Fruit fly (Drosophila melanogaster) whole organism, embryonic: ENCODE measurements around the gene Peritrophin-15a.

Experiments
- Adf1 ChIP-seq: fragments of 200-800 bp; sonication (Bioruptor generic); IDR thresholded peaks from 2 replicates; pipeline ENCODE4 v1.3.6; 2022; ENCODE audit warnings: missing biosample characterization, missing genetic modification characterization
- Aef1 ChIP-seq: fragments of 200-800 bp; sonication (Bioruptor generic); IDR thresholded peaks from 3 replicates; pipeline ENCODE4 v1.3.6; 2022; ENCODE audit warnings: missing biosample characterization, missing genetic modification characterization
- B-H1 ChIP-seq: fragments of 200-800 bp; sonication (Bioruptor generic); IDR thresholded peaks from 3 replicates; pipeline ENCODE4 v1.3.6; 2022; ENCODE audit warnings: missing biosample characterization, missing genetic modification characterization
- Bdp1 ChIP-seq: fragments of 200-800 bp; sonication (Bioruptor generic); optimal IDR thresholded peaks from 3 replicates; lab custom pipeline; 2016; ENCODE audit warnings: missing biosample characterization, missing genetic modification characterization
- CG1024 ChIP-seq: fragments of 200-800 bp; sonication (Bioruptor generic); IDR thresholded peaks from 2 replicates; pipeline ENCODE4 v1.3.6; 2022; ENCODE audit warnings: missing biosample characterization, missing genetic modification characterization
- CG10462 ChIP-seq: fragments of 200-800 bp; sonication (Bioruptor generic); optimal IDR thresholded peaks from 2 replicates; lab custom pipeline; 2016; ENCODE audit warnings: missing biosample characterization, missing genetic modification characterization
- CG10654 ChIP-seq: fragments of 200-800 bp; sonication (Bioruptor generic); optimal IDR thresholded peaks from 2 replicates; lab custom pipeline; 2016; ENCODE audit warnings: missing biosample characterization, missing genetic modification characterization
- CG11504 ChIP-seq: fragments of 200-800 bp; sonication (Bioruptor generic); optimal IDR thresholded peaks from 3 replicates; lab custom pipeline; 2019; ENCODE audit warnings: missing biosample characterization, mild to moderate bottlenecking, missing genetic modification characterization, moderate library complexity
- CG11696 ChIP-seq: fragments of 200-800 bp; sonication (Bioruptor generic); IDR thresholded peaks from 2 replicates; pipeline ENCODE4 v1.3.6; 2022; ENCODE audit warnings: missing biosample characterization, missing genetic modification characterization
- CG14965 ChIP-seq: fragments of 200-800 bp; sonication (Bioruptor generic); optimal IDR thresholded peaks from 2 replicates; lab custom pipeline; 2016; ENCODE audit warnings: missing biosample characterization, missing genetic modification characterization, borderline replicate concordance
- CG15011 ChIP-seq: fragments of 200-800 bp; sonication (Bioruptor generic); optimal IDR thresholded peaks from 3 replicates; lab custom pipeline; 2018; ENCODE audit warnings: missing biosample characterization, mild to moderate bottlenecking, missing genetic modification characterization
- CG15696 ChIP-seq: fragments of 200-800 bp; sonication (Bioruptor generic); optimal IDR thresholded peaks from 2 replicates; lab custom pipeline; 2019; ENCODE audit warnings: missing biosample characterization, mild to moderate bottlenecking, missing genetic modification characterization, moderate library complexity
- CG1603 ChIP-seq: fragments of 200-800 bp; sonication (Bioruptor generic); optimal IDR thresholded peaks from 2 replicates; lab custom pipeline; 2019; ENCODE audit warnings: missing biosample characterization, mild to moderate bottlenecking, missing genetic modification characterization, moderate library complexity
- CG17802 ChIP-seq: fragments of 200-800 bp; sonication (Bioruptor generic); optimal IDR thresholded peaks from 2 replicates; lab custom pipeline; 2018; ENCODE audit warnings: missing biosample characterization, mild to moderate bottlenecking, missing genetic modification characterization, moderate library complexity
- CG2129 ChIP-seq: fragments of 200-800 bp; sonication (Bioruptor generic); IDR thresholded peaks from 2 replicates; pipeline ENCODE4 v1.3.6; 2022; ENCODE audit warnings: missing biosample characterization, missing genetic modification characterization; ENCODE audit not compliant: partially characterized antibody
- CG30020 ChIP-seq: fragments of 200-800 bp; optimal IDR thresholded peaks from 2 replicates; lab custom pipeline; 2019; ENCODE audit warnings: missing biosample characterization, mild to moderate bottlenecking, missing genetic modification characterization, moderate library complexity
- CG4424 ChIP-seq: fragments of 200-800 bp; sonication (Bioruptor generic); optimal IDR thresholded peaks from 3 replicates; lab custom pipeline; 2016; ENCODE audit warnings: missing biosample characterization, missing genetic modification characterization
- CG6654 ChIP-seq: fragments of 200-800 bp; sonication (Bioruptor generic); optimal IDR thresholded peaks from 2 replicates; lab custom pipeline; 2017; ENCODE audit warnings: missing biosample characterization, mild to moderate bottlenecking, missing genetic modification characterization
- CG6854 ChIP-seq: fragments of 200-800 bp; sonication (Bioruptor generic); optimal IDR thresholded peaks from 3 replicates; lab custom pipeline; 2017; ENCODE audit warnings: missing biosample characterization, mild to moderate bottlenecking, missing genetic modification characterization
- CG8388 ChIP-seq: fragments of 200-800 bp; sonication (Bioruptor generic); optimal IDR thresholded peaks from 2 replicates; lab custom pipeline; 2019; ENCODE audit warnings: missing biosample characterization, mild to moderate bottlenecking, missing genetic modification characterization, moderate library complexity
- CG9215 ChIP-seq: fragments of 200-800 bp; sonication (Bioruptor generic); IDR thresholded peaks from 2 replicates; pipeline ENCODE4 v1.3.6; 2022; ENCODE audit warnings: missing biosample characterization, missing genetic modification characterization
- Eip74EF ChIP-seq, 2 experiments: fragments of 200-800 bp in 1 of 2; fragments of >200 bp in 1 of 2; sonication (Bioruptor generic) in 1 of 2; optimal IDR thresholded peaks; 2 replicates each; lab custom pipeline; 2017 to 2019; ENCODE audit warnings: missing biosample characterization in 2 of 2, missing genetic modification characterization in 2 of 2, mild to moderate bottlenecking in 1 of 2, moderate library complexity in 1 of 2
- Fer2 ChIP-seq: fragments of 200-800 bp; sonication (Bioruptor generic); optimal IDR thresholded peaks from 2 replicates; lab custom pipeline; 2018; ENCODE audit warnings: missing biosample characterization, mild to moderate bottlenecking, missing genetic modification characterization, moderate library complexity
- Gsc ChIP-seq: fragments of 200-800 bp; sonication (Bioruptor generic); IDR thresholded peaks from 2 replicates; pipeline ENCODE4 v1.3.6; 2022; ENCODE audit warnings: missing biosample characterization, missing genetic modification characterization
- HHEX ChIP-seq: fragments of 200-800 bp; sonication (Bioruptor generic); optimal IDR thresholded peaks from 3 replicates; lab custom pipeline; 2017; ENCODE audit warnings: missing biosample characterization, mild to moderate bottlenecking, missing genetic modification characterization, missing genetic modification reagents
- HLH4C ChIP-seq: fragments of 200-800 bp; sonication (Bioruptor generic); IDR thresholded peaks from 3 replicates; pipeline ENCODE4 v1.3.6; 2022; ENCODE audit warnings: missing biosample characterization, missing genetic modification characterization; ENCODE audit not compliant: partially characterized antibody
- HmgZ ChIP-seq: fragments of 200-800 bp; sonication (Bioruptor generic); optimal IDR thresholded peaks from 2 replicates; lab custom pipeline; 2018; ENCODE audit warnings: missing biosample characterization, mild to moderate bottlenecking, missing genetic modification characterization
- Hr39 ChIP-seq: fragments of >200 bp; optimal IDR thresholded peaks from 2 replicates; lab custom pipeline; 2017
- Lhr ChIP-seq: fragments of 200-800 bp; sonication (Bioruptor generic); optimal IDR thresholded peaks from 3 replicates; lab custom pipeline; 2017; ENCODE audit warnings: mild to moderate bottlenecking, missing biosample characterization, missing genetic modification reagents, missing genetic modification characterization
- Tbp ChIP-seq: fragments of >200 bp; optimal IDR thresholded peaks from 2 replicates; lab custom pipeline; 2018; ENCODE audit warnings: missing biosample characterization, missing genetic modification characterization
- ab ChIP-seq: fragments of 200-800 bp; sonication (Bioruptor generic); optimal IDR thresholded peaks from 2 replicates; lab custom pipeline; 2016; ENCODE audit warnings: missing biosample characterization, missing genetic modification characterization
- cad ChIP-seq: fragments of >200 bp; optimal IDR thresholded peaks from 2 replicates; lab custom pipeline; 2017; ENCODE audit warnings: missing biosample characterization, missing genetic modification characterization
- dm ChIP-seq: fragments of 200-800 bp; sonication (Bioruptor generic); optimal IDR thresholded peaks from 3 replicates; lab custom pipeline; 2016; ENCODE audit warnings: missing biosample characterization, missing genetic modification characterization
- exex ChIP-seq: fragments of 200-800 bp; sonication (Bioruptor generic); optimal IDR thresholded peaks from 4 replicates; lab custom pipeline; 2018; ENCODE audit warnings: missing biosample characterization, mild to moderate bottlenecking, missing genetic modification characterization, moderate library complexity
- fd102C ChIP-seq: fragments of 200-800 bp; sonication (Bioruptor generic); optimal IDR thresholded peaks from 2 replicates; lab custom pipeline; 2018; ENCODE audit warnings: missing biosample characterization, mild to moderate bottlenecking, missing genetic modification characterization, moderate library complexity
- fu2 ChIP-seq: fragments of 200-800 bp; sonication (Bioruptor generic); optimal IDR thresholded peaks from 2 replicates; lab custom pipeline; 2016; ENCODE audit warnings: missing biosample characterization, missing genetic modification characterization
- gsb ChIP-seq: fragments of 200-800 bp; sonication (Bioruptor generic); IDR thresholded peaks from 2 replicates; pipeline ENCODE4 v1.3.6; 2022; ENCODE audit warnings: missing biosample characterization, missing genetic modification characterization
- hth ChIP-seq: fragments of >200 bp; optimal IDR thresholded peaks from 2 replicates; lab custom pipeline; 2017; ENCODE audit warnings: inconsistent platforms
- luna ChIP-seq: fragments of 200-800 bp; sonication (Bioruptor generic); optimal IDR thresholded peaks from 2 replicates; lab custom pipeline; 2016; ENCODE audit warnings: missing biosample characterization, missing genetic modification characterization
- nerfin-2 ChIP-seq: fragments of 200-800 bp; sonication (Bioruptor generic); IDR thresholded peaks from 2 replicates; pipeline ENCODE4 v1.3.6; 2022; ENCODE audit warnings: missing biosample characterization, missing genetic modification characterization; ENCODE audit not compliant: partially characterized antibody
- pan ChIP-seq, 4 experiments: fragments of >200 bp in 3 of 4; fragments of 200-800 bp in 1 of 4; sonication (Bioruptor generic) in 1 of 4; optimal IDR thresholded peaks in 3 of 4; IDR thresholded peaks in 1 of 4; 2 replicates each; pipeline versions ENCODE4 v1.3.6 to Lab custom; 2017 to 2022; ENCODE audit warnings: missing biosample characterization in 2 of 4, missing genetic modification characterization in 2 of 4, mixed read lengths in 1 of 4
- pzg ChIP-seq: fragments of 200-800 bp; sonication (Bioruptor generic); optimal IDR thresholded peaks from 3 replicates; lab custom pipeline; 2018; ENCODE audit warnings: missing biosample characterization, mild to moderate bottlenecking, missing genetic modification characterization, moderate library complexity
- repo ChIP-seq: fragments of 200-800 bp; sonication (Bioruptor generic); optimal IDR thresholded peaks from 2 replicates; lab custom pipeline; 2016; ENCODE audit warnings: missing biosample characterization, missing genetic modification characterization
- sd ChIP-seq: fragments of 200-800 bp; sonication (Bioruptor generic); optimal IDR thresholded peaks from 3 replicates; lab custom pipeline; 2018; ENCODE audit warnings: missing biosample characterization, mild to moderate bottlenecking, missing genetic modification characterization, moderate library complexity
- sisA ChIP-seq: fragments of 200-800 bp; sonication (Bioruptor generic); IDR thresholded peaks from 2 replicates; pipeline ENCODE4 v1.3.6; 2022; ENCODE audit warnings: missing biosample characterization, missing genetic modification characterization
- stc ChIP-seq: fragments of 200-800 bp; sonication (Bioruptor generic); IDR thresholded peaks from 2 replicates; pipeline ENCODE4 v1.3.6; 2022; ENCODE audit warnings: missing biosample characterization, missing genetic modification characterization
- tin ChIP-seq: fragments of 200-800 bp; sonication (Bioruptor generic); optimal IDR thresholded peaks from 3 replicates; lab custom pipeline; 2016; ENCODE audit warnings: missing biosample characterization, missing genetic modification characterization
- trh ChIP-seq: fragments of 200-800 bp; sonication (Bioruptor generic); optimal IDR thresholded peaks from 2 replicates; lab custom pipeline; 2016; ENCODE audit warnings: missing biosample characterization, missing genetic modification characterization
- unpg ChIP-seq: fragments of 200-800 bp; sonication (Bioruptor generic); optimal IDR thresholded peaks from 3 replicates; lab custom pipeline; 2018; ENCODE audit warnings: missing biosample characterization, mild to moderate bottlenecking, missing genetic modification characterization, moderate library complexity

The Peritrophin-15a gene

DNA sequence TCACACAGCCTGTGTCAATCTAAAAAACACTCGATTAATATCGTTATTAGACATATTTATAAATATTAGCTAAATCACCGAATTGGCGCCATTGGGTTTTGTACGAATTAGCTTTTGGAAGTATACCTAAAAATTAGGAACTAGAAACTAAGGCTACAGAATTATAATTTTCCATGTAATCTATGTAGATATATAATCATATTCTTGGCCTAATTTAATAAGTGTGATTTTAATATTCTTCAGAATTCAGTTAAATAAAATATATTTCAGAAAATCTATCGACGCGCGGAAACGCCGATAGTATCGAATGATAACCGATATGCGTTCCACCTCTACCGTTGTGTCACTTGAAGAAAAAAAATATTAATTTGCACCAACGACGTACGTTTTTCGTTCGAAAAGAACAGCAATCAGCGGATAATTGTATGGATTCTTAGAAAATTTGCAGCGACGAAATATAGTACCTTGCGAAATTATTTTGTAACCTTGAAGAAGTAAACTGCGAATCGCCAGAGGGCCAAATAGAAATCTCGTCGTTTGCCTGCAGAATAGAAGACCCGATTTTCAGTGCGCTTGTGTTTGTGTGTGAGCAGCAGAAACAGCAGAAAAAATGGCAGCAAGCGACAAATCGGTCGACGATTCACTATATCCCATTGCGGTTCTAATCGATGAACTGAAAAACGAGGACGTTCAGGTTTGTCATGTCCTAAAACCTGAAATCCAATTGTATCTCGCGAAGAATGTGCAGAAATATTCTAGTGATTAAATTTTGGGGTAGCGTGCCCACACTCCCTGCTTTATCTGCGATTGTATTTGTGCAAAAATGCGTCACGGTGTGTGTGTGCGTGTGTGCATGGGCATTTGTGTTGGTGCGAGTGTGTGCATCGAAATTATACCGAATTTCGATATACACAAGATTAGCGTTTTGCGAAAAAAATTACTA, 29.9 kb downstream of the Peritrophin-15a start, which contains the start of gene Pp2A-29B (continued):
- no peak for TF ChIP-seq CG6854 (GFP tag; lab: Kevin White, UChicago)
- TF ChIP-seq CG6654, result no peak
- no peak for TF ChIP-seq pan (optimal IDR thresholded peaks at IDR 0.05; lab: Kevin White, UChicago)
- TF ChIP-seq pan (GFP tag; optimal IDR thresholded peaks at IDR 0.05 in 1 of 2, IDR thresholded peaks at IDR 0.05 in 1 of 2), result no peak
- no peak for TF ChIP-seq fd102C (GFP tag; lab: Kevin White, UChicago)
- TF ChIP-seq CG14965 (GFP tag; lab: Kevin White, UChicago), result no peak
- no peak for TF ChIP-seq ab (GFP tag; lab: Kevin White, UChicago)
- peak; percentile 99 for TF ChIP-seq CG2129
- TF ChIP-seq CG11504 (tag; lab: Kevin White, UChicago), result peak; percentile 56
- TF ChIP-seq Tbp (GFP tag; lab: Kevin White, UChicago), result no peak
- no peak for TF ChIP-seq Adf1 (GFP tag; lab: Robert Waterston, UW)
- TF ChIP-seq CG30020 (tag; lab: Kevin White, UChicago), result peak; percentile 71
- TF ChIP-seq luna (GFP tag; lab: Kevin White, UChicago), result no peak
- TF ChIP-seq nerfin-2 (GFP tag; lab: Robert Waterston, UW), result peak; percentile 98
- TF ChIP-seq sd (tag; lab: Kevin White, UChicago), result peak; percentile 92
- peak; percentile 7 for TF ChIP-seq CG10462 (GFP tag; lab: Kevin White, UChicago)
- TF ChIP-seq dm (GFP tag; lab: Kevin White, UChicago), result no peak
- no peak for TF ChIP-seq Eip74EF (GFP tag; optimal IDR thresholded peaks at IDR 0.05; lab: Kevin White, UChicago)
- TF ChIP-seq CG15696 (tag; lab: Kevin White, UChicago), result peak; percentile 35
- no peak for TF ChIP-seq CG1603 (tag; lab: Kevin White, UChicago)
- no peak for TF ChIP-seq CG11696 (GFP tag; lab: Robert Waterston, UW)
- TF ChIP-seq CG15011 (GFP tag; lab: Kevin White, UChicago), result no peak
- no peak for TF ChIP-seq Aef1
- TF ChIP-seq stc (GFP tag; lab: Robert Waterston, UW), result no peak
- TF ChIP-seq cad (GFP tag; lab: Kevin White, UChicago), result no peak
- TF ChIP-seq unpg (GFP tag; lab: Kevin White, UChicago), result no peak
- TF ChIP-seq Fer2 (tag; lab: Kevin White, UChicago), result no peak
- TF ChIP-seq Bdp1 (GFP tag; lab: Kevin White, UChicago), result no peak
- TF ChIP-seq HHEX (GFP tag; lab: Kevin White, UChicago), result no peak
- TF ChIP-seq CG8388 (GFP tag; lab: Kevin White, UChicago), result no peak
- TF ChIP-seq HLH4C (GFP tag; lab: Robert Waterston, UW), result peak; percentile 99
- TF ChIP-seq Hr39 (lab: Kevin White, UChicago), result no peak
- TF ChIP-seq CG10654 (GFP tag; lab: Kevin White, UChicago), result no peak
- no peak for TF ChIP-seq sisA (GFP tag; lab: Robert Waterston, UW)
- peak; percentile 27 for TF ChIP-seq HmgZ
- TF ChIP-seq B-H1 (GFP tag; lab: Robert Waterston, UW), result no peak
- TF ChIP-seq CG9215 (GFP tag; lab: Robert Waterston, UW), result no peak
- no peak for TF ChIP-seq gsb
- peak; percentile 35 for TF ChIP-seq exex (tag; lab: Kevin White, UChicago)
- no peak for TF ChIP-seq hth (lab: Kevin White, UChicago)
- TF ChIP-seq CG4424 (GFP tag; lab: Kevin White, UChicago), result peak; percentile 38
- peak; percentile 44 for TF ChIP-seq Lhr
- peak; percentile 64 for TF ChIP-seq pzg
- no peak for TF ChIP-seq Gsc (GFP tag; lab: Robert Waterston, UW)
- no peak for TF ChIP-seq repo (GFP tag; lab: Kevin White, UChicago)
- TF ChIP-seq tin (GFP tag; lab: Kevin White, UChicago), result peak; percentile 0
- no peak for TF ChIP-seq fu2 (GFP tag; lab: Kevin White, UChicago)
- no peak for TF ChIP-seq CG17802 (tag; lab: Kevin White, UChicago)
- TF ChIP-seq CG1024 (GFP tag; lab: Robert Waterston, UW), result no peak
- no peak for TF ChIP-seq trh
